Worm (Caenorhabditis elegans) whole organism, L3 larva: Measurements from ENCODE around the gene Y47D3A.14.

Experiments used
- R02D3.7 ChIP-seq: fragments of 150-350 bp; optimal IDR thresholded peaks from 2 replicates; lab custom pipeline; 2014; ENCODE audit warnings: missing biosample characterization, missing genetic modification characterization
- ZK546.5 ChIP-seq: sonication (generic microtip); optimal IDR thresholded peaks from 2 replicates; lab custom pipeline; 2017; ENCODE audit warnings: missing biosample characterization, missing genetic modification characterization
- aly-2 ChIP-seq: fragments of 150-350 bp; optimal IDR thresholded peaks from 2 replicates; lab custom pipeline; 2014; ENCODE audit warnings: missing biosample characterization, missing genetic modification characterization
- ama-1 ChIP-seq: fragments of 150-350 bp; optimal IDR thresholded peaks from 2 replicates; lab custom pipeline; 2018
- ceh-16 ChIP-seq: sonication (generic microtip); optimal IDR thresholded peaks from 2 replicates; lab custom pipeline; 2017; ENCODE audit warnings: missing biosample characterization, missing genetic modification characterization
- ceh-28 ChIP-seq: fragments of 150-350 bp; optimal IDR thresholded peaks from 2 replicates; lab custom pipeline; 2014; ENCODE audit warnings: missing biosample characterization, missing genetic modification reagents, missing genetic modification characterization
- ceh-82 ChIP-seq: fragments of 150-350 bp; optimal IDR thresholded peaks from 2 replicates; lab custom pipeline; 2014; ENCODE audit warnings: missing biosample characterization, missing genetic modification characterization
- ceh-9 ChIP-seq: sonication (generic microtip); optimal IDR thresholded peaks from 2 replicates; lab custom pipeline; 2018; ENCODE audit warnings: missing biosample characterization, missing genetic modification characterization
- egl-27 ChIP-seq: sonication (generic microtip); optimal IDR thresholded peaks from 4 replicates; lab custom pipeline; 2017; ENCODE audit warnings: missing biosample characterization, missing genetic modification reagents, missing genetic modification characterization
- egl-5 ChIP-seq: fragments of 150-350 bp; optimal IDR thresholded peaks from 2 replicates; lab custom pipeline; 2017; ENCODE audit warnings: missing biosample characterization, missing genetic modification reagents, missing genetic modification characterization, inconsistent platforms
- elt-1 ChIP-seq: fragments of 150-350 bp; optimal IDR thresholded peaks from 2 replicates; lab custom pipeline; 2014; ENCODE audit warnings: missing biosample characterization, missing genetic modification characterization
- elt-2 ChIP-seq: sonication (generic microtip); optimal IDR thresholded peaks from 2 replicates; lab custom pipeline; 2016; ENCODE audit warnings: missing genetic modification reagents, mild to moderate bottlenecking, missing genetic modification characterization, missing compliant biosample characterization
- elt-3 ChIP-seq, 3 experiments: fragments of 150-350 bp in 1 of 3; sonication (generic microtip) in 2 of 3; optimal IDR thresholded peaks; 2 replicates in 2 of 3; 4 replicates in 1 of 3; lab custom pipeline; 2014 to 2017; ENCODE audit warnings: missing biosample characterization in 3 of 3, missing genetic modification characterization in 3 of 3
- fkh-2 ChIP-seq: fragments of 150-350 bp; optimal IDR thresholded peaks from 2 replicates; lab custom pipeline; 2014; ENCODE audit warnings: missing biosample characterization, missing genetic modification reagents, missing genetic modification characterization
- fos-1 ChIP-seq: fragments of 150-350 bp; optimal IDR thresholded peaks from 2 replicates; lab custom pipeline; 2014; ENCODE audit warnings: missing biosample characterization, missing genetic modification characterization
- hmg-11 ChIP-seq: sonication (generic microtip); optimal IDR thresholded peaks from 2 replicates; lab custom pipeline; 2016; ENCODE audit warnings: missing genetic modification characterization, missing compliant biosample characterization
- lin-15B ChIP-seq: fragments of 150-350 bp; optimal IDR thresholded peaks from 2 replicates; lab custom pipeline; 2014; ENCODE audit warnings: missing biosample characterization, missing genetic modification characterization
- lin-39 ChIP-seq: fragments of 150-350 bp; optimal IDR thresholded peaks from 2 replicates; lab custom pipeline; 2018; ENCODE audit warnings: missing biosample characterization, missing genetic modification reagents, missing genetic modification characterization
- mml-1 ChIP-seq: fragments of 150-350 bp; sonication (generic microtip); optimal IDR thresholded peaks from 3 replicates; lab custom pipeline; 2014; ENCODE audit warnings: missing biosample characterization, missing genetic modification characterization
- nfya-1 ChIP-seq: sonication (generic microtip); optimal IDR thresholded peaks from 2 replicates; lab custom pipeline; 2017; ENCODE audit warnings: missing genetic modification characterization, mild to moderate bottlenecking, missing compliant biosample characterization, antibody characterized with exemption, moderate library complexity; ENCODE audit not compliant: insufficient read depth
- nhr-11 ChIP-seq: fragments of 150-350 bp; optimal IDR thresholded peaks from 2 replicates; lab custom pipeline; 2014; ENCODE audit warnings: missing biosample characterization, missing genetic modification characterization
- nhr-12 ChIP-seq: fragments of 150-350 bp; optimal IDR thresholded peaks from 2 replicates; lab custom pipeline; 2014; ENCODE audit warnings: missing biosample characterization, missing genetic modification characterization
- nhr-23 ChIP-seq: fragments of 150-350 bp; optimal IDR thresholded peaks from 2 replicates; lab custom pipeline; 2014; ENCODE audit warnings: missing biosample characterization, missing genetic modification reagents, missing genetic modification characterization
- nhr-237 ChIP-seq: fragments of 150-350 bp; optimal IDR thresholded peaks from 2 replicates; lab custom pipeline; 2014; ENCODE audit warnings: missing biosample characterization, missing genetic modification characterization
- nhr-25 ChIP-seq: sonication (generic microtip); optimal IDR thresholded peaks from 2 replicates; lab custom pipeline; 2017; ENCODE audit warnings: missing biosample characterization, missing genetic modification characterization
- nhr-28 ChIP-seq: fragments of 150-350 bp; optimal IDR thresholded peaks from 2 replicates; lab custom pipeline; 2014; ENCODE audit warnings: missing biosample characterization, missing genetic modification characterization
- nhr-43 ChIP-seq: sonication (generic microtip); optimal IDR thresholded peaks from 2 replicates; lab custom pipeline; 2016; ENCODE audit warnings: mild to moderate bottlenecking, missing genetic modification characterization, missing compliant biosample characterization; ENCODE audit not compliant: poor library complexity, severe bottlenecking
- nhr-67 ChIP-seq: fragments of 150-350 bp; optimal IDR thresholded peaks from 2 replicates; lab custom pipeline; 2014; ENCODE audit warnings: missing biosample characterization, missing genetic modification characterization
- nhr-76 ChIP-seq: fragments of 150-350 bp; sonication (generic microtip); optimal IDR thresholded peaks from 5 replicates; lab custom pipeline; 2014; ENCODE audit warnings: missing biosample characterization, missing genetic modification characterization
- nhr-77 ChIP-seq: fragments of 150-350 bp; optimal IDR thresholded peaks from 2 replicates; lab custom pipeline; 2014; ENCODE audit warnings: missing biosample characterization, missing genetic modification characterization
- pha-4 ChIP-seq: fragments of 150-350 bp; optimal IDR thresholded peaks from 2 replicates; lab custom pipeline; 2014; ENCODE audit warnings: missing biosample characterization, missing genetic modification reagents, missing genetic modification characterization
- sea-2 ChIP-seq: fragments of 150-350 bp; sonication (generic microtip); optimal IDR thresholded peaks from 4 replicates; lab custom pipeline; 2014; ENCODE audit warnings: missing biosample characterization, missing genetic modification reagents, missing genetic modification characterization
- skn-1 ChIP-seq: fragments of 150-350 bp; optimal IDR thresholded peaks from 2 replicates; lab custom pipeline; 2014; ENCODE audit warnings: missing biosample characterization, missing genetic modification characterization
- snpc-4 ChIP-seq: fragments of 150-350 bp; optimal IDR thresholded peaks from 2 replicates; lab custom pipeline; 2014; ENCODE audit warnings: missing biosample characterization, missing genetic modification characterization
- tbx-2 ChIP-seq: sonication (generic microtip); optimal IDR thresholded peaks from 2 replicates; lab custom pipeline; 2016; ENCODE audit warnings: mild to moderate bottlenecking, missing genetic modification characterization, missing compliant biosample characterization
- zag-1 ChIP-seq: fragments of 150-350 bp; optimal IDR thresholded peaks from 2 replicates; lab custom pipeline; 2014; ENCODE audit warnings: missing biosample characterization, missing genetic modification characterization
- ztf-11 ChIP-seq: fragments of 150-350 bp; optimal IDR thresholded peaks from 2 replicates; lab custom pipeline; 2014; ENCODE audit warnings: missing biosample characterization, missing genetic modification characterization
- ztf-4 ChIP-seq: fragments of 150-350 bp; optimal IDR thresholded peaks from 2 replicates; lab custom pipeline; 2014; ENCODE audit warnings: missing biosample characterization, missing genetic modification characterization

Y47D3A.14 gene

DNA sequence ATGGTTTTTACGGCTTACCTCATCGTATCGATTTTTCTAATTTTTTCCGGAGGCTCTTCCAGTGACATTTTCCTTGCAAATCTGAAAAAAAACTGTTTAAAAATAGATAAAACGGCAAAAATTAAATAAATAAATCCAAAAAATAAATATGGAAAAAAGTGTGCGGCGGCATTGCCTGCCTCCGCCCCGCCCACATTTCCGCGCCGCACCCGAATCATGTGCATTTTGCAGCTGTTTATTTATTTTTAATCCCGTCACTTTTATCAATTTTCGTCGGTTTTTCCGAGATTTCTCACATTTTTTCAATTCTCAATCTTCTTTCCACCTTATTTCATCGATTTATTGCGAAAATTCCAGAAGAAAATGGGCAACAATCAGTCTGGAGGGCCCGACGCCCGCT is at the start of gene Y47D3A.14, which contains the start of gene aakb-2:
Gene Y47D3A.14 (minus strand): TSS at position 81 of the 400 bp plus-strand sequence.
Gene aakb-2 (plus strand): TSS at position 356 of the 400 bp plus-strand sequence.
- TF ChIP-seq zag-1 (tag; lab: Kevin White, UChicago) (no peak), elt-2 (tag; lab: Kevin White, UChicago) (no peak), ama-1 (lab: Kevin White, UChicago) (peak; percentile 43), R02D3.7 (tag; lab: Kevin White, UChicago) (no peak), nhr-43 (tag; lab: Kevin White, UChicago) (no peak), nfya-1 (tag; lab: Kevin White, UChicago) (peak; percentile 78), egl-27 (tag; lab: Kevin White, UChicago) (no peak), lin-39 (tag; lab: Kevin White, UChicago) (peak; percentile 19), ceh-82 (tag; lab: Kevin White, UChicago) (no peak), ceh-28 (tag; lab: Kevin White, UChicago) (no peak), egl-5 (tag; lab: Kevin White, UChicago) (no peak), nhr-67 (tag; lab: Kevin White, UChicago) (no peak), skn-1 (tag; lab: Kevin White, UChicago) (peak; percentile 4), nhr-28 (tag; lab: Kevin White, UChicago) (no peak), tbx-2 (no peak), nhr-76 (tag; lab: Kevin White, UChicago) (no peak), nhr-77 (tag; lab: Kevin White, UChicago) (no peak), nhr-23 (tag; lab: Kevin White, UChicago) (peak; percentile 16), ztf-4 (tag; lab: Kevin White, UChicago) (no peak), pha-4 (peak; percentile 87), hmg-11 (tag; lab: Kevin White, UChicago) (peak; percentile 86), mml-1 (tag; lab: Kevin White, UChicago) (no peak), nhr-25 (tag; lab: Kevin White, UChicago) (no peak), elt-3 (tag; optimal IDR thresholded peaks at IDR 0.05; lab: Kevin White, UChicago) (no peak), ztf-11 (tag; lab: Kevin White, UChicago) (no peak), ZK546.5 (no peak), ceh-16 (tag; lab: Kevin White, UChicago) (no peak), nhr-237 (tag; lab: Kevin White, UChicago) (no peak), aly-2 (tag; lab: Kevin White, UChicago) (no peak), snpc-4 (tag; lab: Kevin White, UChicago) (peak; percentile 60), ceh-9 (tag; lab: Kevin White, UChicago) (no peak), elt-1 (tag; lab: Kevin White, UChicago) (no peak), sea-2 (GFP tag; lab: Kevin White, UChicago) (no peak), lin-15B (tag; lab: Kevin White, UChicago) (peak; percentile 18)

DNA sequence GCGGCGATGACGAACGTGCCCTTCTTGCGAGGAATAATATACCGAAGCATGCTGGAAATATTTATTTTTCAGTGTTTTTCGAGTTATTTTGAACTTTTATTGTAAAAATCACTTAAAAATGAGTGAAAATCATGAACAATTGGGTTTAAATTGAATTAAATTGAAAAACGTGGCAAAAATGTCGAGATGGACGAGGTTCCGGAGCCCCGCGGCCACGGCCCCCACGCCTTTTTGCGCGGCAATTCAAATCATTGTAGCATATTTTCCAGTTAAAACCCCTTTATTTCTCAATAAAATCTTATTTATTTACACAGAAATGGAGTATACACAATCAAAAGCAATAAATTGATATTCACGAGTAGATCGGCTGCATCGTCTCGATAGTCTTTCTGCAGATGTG is 49.4 kb upstream of the Y47D3A.14 start:
- TF ChIP-seq sea-2 (GFP tag; lab: Kevin White, UChicago) (no peak), lin-15B (tag; lab: Kevin White, UChicago) (peak; percentile 42), nfya-1 (tag; lab: Kevin White, UChicago) (peak; percentile 60)
- TF ChIP-seq, all 47 proteins: peak for 2

DNA sequence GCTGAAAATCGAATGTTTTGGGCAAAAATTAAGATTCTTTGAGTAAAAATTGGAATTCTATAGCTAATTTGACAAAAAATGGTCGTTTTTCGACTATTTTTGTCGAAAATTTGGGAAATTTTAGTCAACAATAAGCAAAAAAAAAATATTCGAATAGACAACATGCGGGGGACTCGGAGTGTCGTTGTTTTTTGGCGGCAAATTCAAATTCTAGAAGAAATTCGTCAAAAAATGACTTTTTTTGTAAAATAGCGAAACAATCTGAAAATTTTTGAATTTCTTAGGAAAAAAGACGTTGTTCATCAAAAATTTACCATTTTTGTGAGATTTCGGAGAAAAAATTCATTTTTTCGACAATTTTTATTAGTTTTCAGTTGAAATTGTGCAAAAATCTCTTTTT is 47.0 kb upstream of the Y47D3A.14 start:
- TF ChIP-seq nfya-1 (tag; lab: Kevin White, UChicago) (no peak), tbx-2 (no peak), ceh-82 (tag; lab: Kevin White, UChicago) (no peak), skn-1 (tag; lab: Kevin White, UChicago) (no peak), nhr-11 (tag; lab: Kevin White, UChicago) (no peak), fkh-2 (tag; lab: Kevin White, UChicago) (no peak), sea-2 (GFP tag; lab: Kevin White, UChicago) (no peak), nhr-28 (tag; lab: Kevin White, UChicago) (no peak), nhr-12 (tag; lab: Kevin White, UChicago) (no peak), nhr-23 (tag; lab: Kevin White, UChicago) (no peak), nhr-77 (tag; lab: Kevin White, UChicago) (no peak), ceh-9 (tag; lab: Kevin White, UChicago) (no peak), fos-1 (no peak), ama-1 (lab: Kevin White, UChicago) (no peak), aly-2 (tag; lab: Kevin White, UChicago) (no peak), lin-39 (tag; lab: Kevin White, UChicago) (no peak), elt-1 (tag; lab: Kevin White, UChicago) (no peak)
